Fruit fly (Drosophila melanogaster) whole organism, embryonic: Measurements from ENCODE around the gene CG42268.
A peak's percentile ranks its signal among the peaks of the same experiment; 100 is the strongest.

Experiments used
- CG14667 ChIP-seq: fragments of 200-800 bp; sonication (Bioruptor generic); IDR thresholded peaks from 2 replicates; pipeline ENCODE4 v1.3.6; 2022; ENCODE audit warnings: missing biosample characterization, missing genetic modification characterization
- CG16779 ChIP-seq: fragments of 200-800 bp; sonication (Bioruptor generic); IDR thresholded peaks from 2 replicates; pipeline ENCODE4 v1.3.6; 2022; ENCODE audit warnings: missing biosample characterization, missing genetic modification characterization
- Dad ChIP-seq: fragments of 200-800 bp; sonication (Bioruptor generic); optimal IDR thresholded peaks from 3 replicates; lab custom pipeline; 2016; ENCODE audit warnings: missing biosample characterization, missing genetic modification characterization
- Fer3 ChIP-seq: fragments of 200-800 bp; sonication (Bioruptor generic); optimal IDR thresholded peaks from 2 replicates; lab custom pipeline; 2018; ENCODE audit warnings: missing biosample characterization, mild to moderate bottlenecking, missing genetic modification characterization, moderate library complexity
- Gsc ChIP-seq: fragments of 200-800 bp; sonication (Bioruptor generic); IDR thresholded peaks from 2 replicates; pipeline ENCODE4 v1.3.6; 2022; ENCODE audit warnings: missing biosample characterization, missing genetic modification characterization
- Hr78 ChIP-seq, 2 experiments: fragments of 200-800 bp in 1 of 2; fragments of >200 bp in 1 of 2; sonication (Bioruptor generic) in 1 of 2; optimal IDR thresholded peaks; 2 replicates each; lab custom pipeline; 2017 to 2019; ENCODE audit warnings: missing biosample characterization in 2 of 2, missing genetic modification characterization in 2 of 2, mild to moderate bottlenecking in 1 of 2, moderate library complexity in 1 of 2
- Opbp ChIP-seq: fragments of 200-800 bp; sonication (Bioruptor generic); IDR thresholded peaks from 3 replicates; pipeline ENCODE4 v1.3.6; 2022; ENCODE audit warnings: missing biosample characterization, missing genetic modification characterization; ENCODE audit not compliant: partially characterized antibody
- Sry-β ChIP-seq: fragments of 200-800 bp; sonication (Bioruptor generic); optimal IDR thresholded peaks from 2 replicates; lab custom pipeline; 2018; ENCODE audit warnings: missing biosample characterization, mild to moderate bottlenecking, missing genetic modification characterization, moderate library complexity
- Xrp1 ChIP-seq: fragments of 200-800 bp; sonication (Bioruptor generic); IDR thresholded peaks from 2 replicates; pipeline ENCODE4 v1.3.6; 2022; ENCODE audit warnings: missing biosample characterization, missing genetic modification characterization
- ash1 ChIP-seq: fragments of 200-800 bp; sonication (Bioruptor generic); optimal IDR thresholded peaks from 2 replicates; lab custom pipeline; 2018; ENCODE audit warnings: missing biosample characterization, mild to moderate bottlenecking, missing genetic modification characterization
- eyg ChIP-seq: fragments of 200-800 bp; sonication (Bioruptor generic); optimal IDR thresholded peaks from 3 replicates; lab custom pipeline; 2016; ENCODE audit warnings: missing biosample characterization, missing genetic modification characterization

DNA sequence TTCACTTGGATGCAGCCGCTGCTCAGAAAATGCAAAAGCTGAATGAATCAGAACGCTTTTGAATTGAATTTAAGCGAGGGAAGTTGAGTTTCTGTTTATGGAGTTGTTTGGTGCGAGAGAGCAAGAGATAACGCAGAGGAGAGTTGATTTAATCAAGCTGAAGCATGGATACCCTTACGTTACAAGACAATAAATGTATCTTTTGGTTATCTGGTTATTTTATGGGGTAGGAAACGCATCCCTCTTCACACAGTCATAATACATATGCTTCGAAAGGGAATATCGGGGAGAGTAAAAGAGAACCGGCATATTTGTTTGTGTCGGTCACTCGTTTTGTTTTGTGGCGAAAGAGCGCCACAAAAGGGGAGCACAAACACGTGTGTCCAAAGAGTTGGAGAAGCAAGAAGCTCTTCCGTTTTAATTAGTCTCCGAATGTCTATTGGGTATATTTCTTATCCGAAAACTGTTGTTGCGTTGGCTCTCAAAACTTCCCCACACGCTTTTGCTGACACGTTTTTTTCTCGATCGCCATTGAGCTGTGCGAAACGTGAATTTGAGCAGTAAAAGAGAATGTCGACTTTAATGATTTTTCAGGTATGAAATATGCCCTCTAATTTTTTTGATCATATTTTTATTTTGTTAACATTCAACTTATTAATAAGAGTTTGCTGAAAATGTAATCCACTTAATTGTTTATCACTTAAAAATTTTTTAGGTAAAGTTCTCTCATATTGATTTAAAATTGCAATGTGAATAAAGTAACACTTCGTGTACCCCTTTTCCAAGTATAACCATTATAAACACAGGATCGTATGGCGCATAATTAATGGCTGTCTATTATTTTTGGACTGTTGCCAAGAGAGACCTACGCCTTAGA, 63.3 kb downstream of the CG42268 start, which contains the start of gene Prps:
- TF ChIP-seq eyg (GFP tag; lab: Kevin White, UChicago) (peak; percentile 20), CG14667 (peak; percentile 58), Dad (GFP tag; lab: Kevin White, UChicago) (peak; percentile 46), Sry-β (no peak), Hr78 (GFP tag; optimal IDR thresholded peaks at IDR 0.05; lab: Kevin White, UChicago) (peak in 1 of 2 experiments; percentile 18), CG16779 (peak; percentile 87), Opbp (GFP tag; lab: Robert Waterston, UW) (no peak), ash1 (GFP tag; lab: Kevin White, UChicago) (peak; percentile 16), Gsc (GFP tag; lab: Robert Waterston, UW) (no peak), Fer3 (tag; lab: Kevin White, UChicago) (peak; percentile 83), Xrp1 (GFP tag; lab: Robert Waterston, UW) (peak; percentile 84)
